Fruit fly (Drosophila melanogaster) whole organism, embryonic: Measurements from ENCODE around the gene Zif.

Experiments
- ATbp ChIP-seq: fragments of 200-800 bp; sonication (Bioruptor generic); optimal IDR thresholded peaks from 2 replicates; lab custom pipeline; 2017; ENCODE audit warnings: missing biosample characterization, mild to moderate bottlenecking, missing genetic modification characterization, missing genetic modification reagents
- Blimp-1 ChIP-seq: fragments of 200-800 bp; sonication (Bioruptor generic); optimal IDR thresholded peaks from 3 replicates; lab custom pipeline; 2018; ENCODE audit warnings: missing biosample characterization, missing genetic modification characterization, mild to moderate bottlenecking, moderate library complexity, missing genetic modification reagents
- CG11723 ChIP-seq: fragments of 200-800 bp; sonication (Bioruptor generic); optimal IDR thresholded peaks from 2 replicates; lab custom pipeline; 2017; ENCODE audit warnings: missing biosample characterization, mild to moderate bottlenecking, missing genetic modification characterization
- CG12219 ChIP-seq: fragments of 200-800 bp; sonication (Bioruptor generic); optimal IDR thresholded peaks from 3 replicates; lab custom pipeline; 2018; ENCODE audit warnings: missing biosample characterization, mild to moderate bottlenecking, missing genetic modification characterization
- CG12299 ChIP-seq: fragments of 200-800 bp; sonication (Bioruptor generic); optimal IDR thresholded peaks from 2 replicates; lab custom pipeline; 2018; ENCODE audit warnings: missing biosample characterization, mild to moderate bottlenecking, missing genetic modification characterization
- CG13775 ChIP-seq: fragments of 200-800 bp; sonication (Bioruptor generic); optimal IDR thresholded peaks from 3 replicates; lab custom pipeline; 2017; ENCODE audit warnings: missing biosample characterization, mild to moderate bottlenecking, missing genetic modification characterization
- CG14667 ChIP-seq: fragments of 200-800 bp; sonication (Bioruptor generic); IDR thresholded peaks from 2 replicates; pipeline ENCODE4 v1.3.6; 2022; ENCODE audit warnings: missing biosample characterization, missing genetic modification characterization
- CG1602 ChIP-seq: fragments of 200-800 bp; sonication (Bioruptor generic); optimal IDR thresholded peaks from 3 replicates; lab custom pipeline; 2016; ENCODE audit warnings: missing biosample characterization, missing genetic modification characterization
- CG17385 ChIP-seq: fragments of 200-800 bp; sonication (Bioruptor generic); optimal IDR thresholded peaks from 3 replicates; lab custom pipeline; 2018; ENCODE audit warnings: missing biosample characterization, mild to moderate bottlenecking, missing genetic modification characterization
- CG17802 ChIP-seq: fragments of 200-800 bp; sonication (Bioruptor generic); optimal IDR thresholded peaks from 2 replicates; lab custom pipeline; 2018; ENCODE audit warnings: missing biosample characterization, mild to moderate bottlenecking, missing genetic modification characterization, moderate library complexity
- CG17829 ChIP-seq: fragments of 200-800 bp; optimal IDR thresholded peaks from 2 replicates; lab custom pipeline; 2019; ENCODE audit warnings: missing biosample characterization, mild to moderate bottlenecking, missing genetic modification characterization, moderate library complexity
- CG4404 ChIP-seq: fragments of 200-800 bp; sonication (Bioruptor generic); IDR thresholded peaks from 2 replicates; pipeline ENCODE4 v1.3.6; 2022; ENCODE audit warnings: missing biosample characterization, missing genetic modification characterization
- CG4854 ChIP-seq: fragments of 200-800 bp; sonication (Bioruptor generic); optimal IDR thresholded peaks from 2 replicates; lab custom pipeline; 2016; ENCODE audit warnings: missing biosample characterization, missing genetic modification characterization, inconsistent platforms
- CG6272 ChIP-seq: fragments of 200-800 bp; sonication (Bioruptor generic); IDR thresholded peaks from 2 replicates; pipeline ENCODE4 v1.3.6; 2022; ENCODE audit warnings: missing biosample characterization, missing genetic modification characterization
- CG8944 ChIP-seq: fragments of 200-800 bp; sonication (Bioruptor generic); optimal IDR thresholded peaks from 3 replicates; lab custom pipeline; 2016; ENCODE audit warnings: missing biosample characterization, missing genetic modification characterization
- CG9797 ChIP-seq: fragments of 200-800 bp; sonication (Bioruptor generic); optimal IDR thresholded peaks from 3 replicates; lab custom pipeline; 2018; ENCODE audit warnings: missing biosample characterization, mild to moderate bottlenecking, missing genetic modification characterization
- Doc2 ChIP-seq: fragments of 200-800 bp; sonication (Bioruptor generic); IDR thresholded peaks from 2 replicates; pipeline ENCODE4 v1.3.6; 2022; ENCODE audit warnings: missing biosample characterization, missing genetic modification characterization
- Hey ChIP-seq: fragments of 200-800 bp; sonication (Bioruptor generic); optimal IDR thresholded peaks from 3 replicates; lab custom pipeline; 2018; ENCODE audit warnings: missing biosample characterization, mild to moderate bottlenecking, missing genetic modification characterization
- HmgD ChIP-seq: fragments of 200-800 bp; sonication (Bioruptor generic); optimal IDR thresholded peaks from 3 replicates; lab custom pipeline; 2016; ENCODE audit warnings: missing biosample characterization, missing genetic modification characterization
- Hr51 ChIP-seq, 2 experiments: fragments of 200-800 bp; sonication (Bioruptor generic); optimal IDR thresholded peaks; 2 replicates in 1 of 2; 3 replicates in 1 of 2; lab custom pipeline; 2016 to 2018; ENCODE audit warnings: missing biosample characterization in 2 of 2, missing genetic modification characterization in 2 of 2, mild to moderate bottlenecking in 1 of 2, moderate library complexity in 1 of 2
- Jarid2 ChIP-seq: fragments of 200-800 bp; sonication (Bioruptor generic); optimal IDR thresholded peaks from 3 replicates; lab custom pipeline; 2017; ENCODE audit warnings: mild to moderate bottlenecking, missing biosample characterization, missing genetic modification reagents, missing genetic modification characterization
- Lpt ChIP-seq: fragments of >200 bp; optimal IDR thresholded peaks from 2 replicates; lab custom pipeline; 2018; ENCODE audit warnings: missing biosample characterization, missing genetic modification characterization
- Max ChIP-seq: fragments of 200-800 bp; sonication (Bioruptor generic); optimal IDR thresholded peaks from 2 replicates; lab custom pipeline; 2016; ENCODE audit warnings: missing biosample characterization, mild to moderate bottlenecking, missing genetic modification characterization
- aop ChIP-seq: fragments of 200-800 bp; sonication (Bioruptor generic); IDR thresholded peaks from 2 replicates; pipeline ENCODE4 v1.3.6; 2022; ENCODE audit warnings: missing biosample characterization, missing genetic modification characterization
- bbx ChIP-seq: fragments of 200-800 bp; sonication (Bioruptor generic); IDR thresholded peaks from 2 replicates; pipeline ENCODE4 v1.3.6; 2022; ENCODE audit warnings: missing biosample characterization, missing genetic modification characterization; ENCODE audit not compliant: partially characterized antibody
- bcd ChIP-seq: fragments of 200-800 bp; sonication (Bioruptor generic); optimal IDR thresholded peaks from 2 replicates; lab custom pipeline; 2017; ENCODE audit warnings: missing biosample characterization, mild to moderate bottlenecking, missing genetic modification characterization
- cad ChIP-seq: fragments of >200 bp; optimal IDR thresholded peaks from 2 replicates; lab custom pipeline; 2017; ENCODE audit warnings: missing biosample characterization, missing genetic modification characterization
- cg ChIP-seq: fragments of 200-800 bp; sonication (Bioruptor generic); optimal IDR thresholded peaks from 3 replicates; lab custom pipeline; 2019; ENCODE audit warnings: missing biosample characterization, mild to moderate bottlenecking, missing genetic modification characterization, moderate library complexity
- chif ChIP-seq, 2 experiments: fragments of 200-800 bp; sonication (Bioruptor generic); optimal IDR thresholded peaks; 3 replicates each; lab custom pipeline; 2016; ENCODE audit warnings: missing biosample characterization in 2 of 2, missing genetic modification characterization in 2 of 2
- cwo ChIP-seq: fragments of 200-800 bp; sonication (Bioruptor generic); optimal IDR thresholded peaks from 3 replicates; lab custom pipeline; 2017; ENCODE audit warnings: missing biosample characterization, missing genetic modification characterization, mild to moderate bottlenecking, moderate library complexity, missing genetic modification reagents
- dmrt11E ChIP-seq: fragments of 200-800 bp; sonication (Bioruptor generic); optimal IDR thresholded peaks from 3 replicates; lab custom pipeline; 2018; ENCODE audit warnings: missing biosample characterization, mild to moderate bottlenecking, missing genetic modification characterization, moderate library complexity
- fd3F ChIP-seq: fragments of 200-800 bp; sonication (Bioruptor generic); optimal IDR thresholded peaks from 2 replicates; lab custom pipeline; 2018; ENCODE audit warnings: missing biosample characterization, mild to moderate bottlenecking, missing genetic modification characterization, moderate library complexity
- gcm ChIP-seq: fragments of 200-800 bp; sonication (Bioruptor generic); optimal IDR thresholded peaks from 2 replicates; lab custom pipeline; 2019; ENCODE audit warnings: missing biosample characterization, mild to moderate bottlenecking, missing genetic modification characterization, moderate library complexity
- gem ChIP-seq: fragments of 200-800 bp; sonication (Bioruptor generic); optimal IDR thresholded peaks from 2 replicates; lab custom pipeline; 2019; ENCODE audit warnings: missing biosample characterization, mild to moderate bottlenecking, missing genetic modification characterization, moderate library complexity
- hth ChIP-seq: fragments of >200 bp; optimal IDR thresholded peaks from 2 replicates; lab custom pipeline; 2017; ENCODE audit warnings: inconsistent platforms
- insv ChIP-seq, 2 experiments: fragments of 200-800 bp; sonication (Bioruptor generic); optimal IDR thresholded peaks; 3 replicates each; lab custom pipeline; 2016 to 2018; ENCODE audit warnings: missing biosample characterization in 2 of 2, missing genetic modification characterization in 2 of 2
- knrl ChIP-seq: fragments of 200-800 bp; sonication (Bioruptor generic); IDR thresholded peaks from 3 replicates; pipeline ENCODE4 v1.3.6; 2022; ENCODE audit warnings: missing biosample characterization, missing genetic modification characterization; ENCODE audit not compliant: partially characterized antibody
- lilli ChIP-seq: fragments of 200-800 bp; sonication (Bioruptor generic); optimal IDR thresholded peaks from 3 replicates; lab custom pipeline; 2016; ENCODE audit warnings: missing biosample characterization, missing genetic modification characterization
- oc ChIP-seq: fragments of 200-800 bp; sonication (Bioruptor generic); optimal IDR thresholded peaks from 2 replicates; lab custom pipeline; 2018; ENCODE audit warnings: missing biosample characterization, mild to moderate bottlenecking, missing genetic modification characterization, moderate library complexity
- onecut ChIP-seq: fragments of 200-800 bp; sonication (Bioruptor generic); IDR thresholded peaks from 2 replicates; pipeline ENCODE4 v1.3.6; 2022; ENCODE audit warnings: missing biosample characterization, missing genetic modification characterization
- pan ChIP-seq, 4 experiments: fragments of >200 bp in 3 of 4; fragments of 200-800 bp in 1 of 4; sonication (Bioruptor generic) in 1 of 4; optimal IDR thresholded peaks in 3 of 4; IDR thresholded peaks in 1 of 4; 2 replicates each; pipeline versions ENCODE4 v1.3.6 to Lab custom; 2017 to 2022; ENCODE audit warnings: missing biosample characterization in 2 of 4, missing genetic modification characterization in 2 of 4, mixed read lengths in 1 of 4
- ranshi ChIP-seq: fragments of 200-800 bp; sonication (Bioruptor generic); IDR thresholded peaks from 2 replicates; pipeline ENCODE4 v1.3.6; 2022; ENCODE audit warnings: missing biosample characterization, missing genetic modification characterization
- schlank ChIP-seq: fragments of 200-800 bp; sonication (Bioruptor generic); optimal IDR thresholded peaks from 2 replicates; lab custom pipeline; 2018; ENCODE audit warnings: missing biosample characterization, mild to moderate bottlenecking, missing genetic modification characterization
- so ChIP-seq: fragments of 200-800 bp; sonication (Bioruptor generic); IDR thresholded peaks from 3 replicates; pipeline ENCODE4 v1.3.6; 2022; ENCODE audit warnings: missing biosample characterization, missing genetic modification characterization
- sob ChIP-seq: fragments of 200-800 bp; sonication (Bioruptor generic); IDR thresholded peaks from 2 replicates; pipeline ENCODE4 v1.3.6; 2022; ENCODE audit warnings: missing biosample characterization, missing genetic modification characterization
- sqz ChIP-seq: fragments of 200-800 bp; sonication (Bioruptor generic); optimal IDR thresholded peaks from 3 replicates; lab custom pipeline; 2018; ENCODE audit warnings: missing biosample characterization, mild to moderate bottlenecking, missing genetic modification characterization
- stc ChIP-seq: fragments of 200-800 bp; sonication (Bioruptor generic); IDR thresholded peaks from 2 replicates; pipeline ENCODE4 v1.3.6; 2022; ENCODE audit warnings: missing biosample characterization, missing genetic modification characterization
- tll ChIP-seq, 2 experiments: fragments of 200-800 bp in 1 of 2; fragments of >200 bp in 1 of 2; sonication (Bioruptor generic) in 1 of 2; optimal IDR thresholded peaks; 2 replicates each; lab custom pipeline; 2017 to 2019; ENCODE audit warnings: missing biosample characterization in 2 of 2, missing genetic modification characterization in 2 of 2, mild to moderate bottlenecking in 1 of 2, moderate library complexity in 1 of 2
- trem ChIP-seq: fragments of 200-800 bp; optimal IDR thresholded peaks from 3 replicates; lab custom pipeline; 2019; ENCODE audit warnings: missing biosample characterization, mild to moderate bottlenecking, missing genetic modification characterization, moderate library complexity
- vvl ChIP-seq: fragments of 200-800 bp; sonication (Bioruptor generic); IDR thresholded peaks from 2 replicates; pipeline ENCODE4 v1.3.6; 2022; ENCODE audit warnings: missing biosample characterization, missing genetic modification characterization

Zif gene

DNA sequence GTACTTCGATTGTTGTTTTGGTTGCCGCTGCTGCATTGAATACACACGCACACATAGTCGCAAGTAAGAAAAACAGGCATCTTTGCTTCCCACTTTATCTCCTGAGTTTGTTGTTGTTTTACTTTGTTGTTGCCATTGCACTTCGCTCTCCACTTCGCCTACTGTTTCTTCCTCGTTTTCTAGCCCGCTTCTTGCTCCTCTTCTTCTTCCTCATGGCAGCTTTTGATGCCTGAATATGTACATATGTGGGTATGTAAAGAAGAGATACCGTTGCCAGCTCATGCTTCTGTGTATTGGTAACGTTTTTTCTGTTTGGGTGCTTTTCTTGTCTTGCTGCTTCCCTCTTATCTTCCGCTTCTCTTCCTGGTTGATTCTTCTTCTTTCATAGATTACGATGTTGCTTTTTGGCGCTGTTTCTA is 47.7 kb upstream of the Zif start (continued):
- TF ChIP-seq stc = no peak
- no peak for TF ChIP-seq CG4854 (GFP tag; lab: Kevin White, UChicago)
- TF ChIP-seq CG17829 (tag; lab: Kevin White, UChicago) = no peak
- no peak for TF ChIP-seq Hr51 (GFP tag; optimal IDR thresholded peaks at IDR 0.05; lab: Kevin White, UChicago)
- no peak for TF ChIP-seq hth (lab: Kevin White, UChicago)
- no peak for TF ChIP-seq fd3F (GFP tag; lab: Kevin White, UChicago)
- TF ChIP-seq knrl = no peak
- TF ChIP-seq tll (GFP tag; optimal IDR thresholded peaks at IDR 0.05; lab: Kevin White, UChicago) = no peak
- no peak; the same call in 1 of the 2 replicates for TF ChIP-seq vvl (GFP tag; lab: Robert Waterston, UW)
- no peak for TF ChIP-seq CG1602 (GFP tag; lab: Kevin White, UChicago)
- TF ChIP-seq cg (GFP tag; lab: Kevin White, UChicago) = peak; percentile 66
- peak; percentile 48 for TF ChIP-seq oc (tag; lab: Kevin White, UChicago)
- TF ChIP-seq HmgD (GFP tag; lab: Kevin White, UChicago) = no peak
- TF ChIP-seq CG12299 (tag; lab: Kevin White, UChicago) = no peak
- TF ChIP-seq CG17802 (tag; lab: Kevin White, UChicago) = no peak
- TF ChIP-seq trem = no peak
- TF ChIP-seq CG12219 (GFP tag; lab: Kevin White, UChicago) = peak; percentile 16
- TF ChIP-seq sob (GFP tag; lab: Robert Waterston, UW) = peak; percentile 16; the same call in 1 of the 2 replicates
- TF ChIP-seq schlank = no peak
- TF ChIP-seq CG11723 = no peak
- no peak for TF ChIP-seq aop
- TF ChIP-seq CG14667 (GFP tag; lab: Robert Waterston, UW) = no peak
- no peak for TF ChIP-seq Jarid2 (GFP tag; lab: Kevin White, UChicago)
- TF ChIP-seq CG4404 (GFP tag; lab: Robert Waterston, UW) = no peak
- TF ChIP-seq Lpt (GFP tag; lab: Kevin White, UChicago) = no peak
- TF ChIP-seq Hey (tag; lab: Kevin White, UChicago) = no peak
- no peak for TF ChIP-seq ranshi (GFP tag; lab: Robert Waterston, UW)
- TF ChIP-seq CG9797 (GFP tag; lab: Kevin White, UChicago) = no peak
- no peak for TF ChIP-seq ATbp (GFP tag; lab: Kevin White, UChicago)
- no peak for TF ChIP-seq bbx (GFP tag; lab: Robert Waterston, UW)
- no peak for TF ChIP-seq cwo (GFP tag; lab: Kevin White, UChicago)
- no peak for TF ChIP-seq CG6272 (GFP tag; lab: Robert Waterston, UW)
- no peak for TF ChIP-seq dmrt11E (tag; lab: Kevin White, UChicago)
- TF ChIP-seq Max (GFP tag; lab: Kevin White, UChicago) = no peak
- peak; percentile 54 for TF ChIP-seq sqz (GFP tag; lab: Kevin White, UChicago)
- TF ChIP-seq CG13775 (GFP tag; lab: Kevin White, UChicago) = no peak
- TF ChIP-seq gcm = peak; percentile 63
- no peak for TF ChIP-seq pan (optimal IDR thresholded peaks at IDR 0.05; lab: Kevin White, UChicago)
- TF ChIP-seq pan (GFP tag; optimal IDR thresholded peaks at IDR 0.05 in 1 of 2, IDR thresholded peaks at IDR 0.05 in 1 of 2) = no peak
- no peak for TF ChIP-seq so
- TF ChIP-seq chif (GFP tag; optimal IDR thresholded peaks at IDR 0.05; lab: Kevin White, UChicago) = no peak
- TF ChIP-seq CG8944 (GFP tag; lab: Kevin White, UChicago) = no peak
- TF ChIP-seq CG17385 = peak; percentile 89
- no peak for TF ChIP-seq Doc2 (GFP tag; lab: Robert Waterston, UW)
- no peak for TF ChIP-seq gem (tag; lab: Kevin White, UChicago)
- TF ChIP-seq cad = no peak
- TF ChIP-seq onecut (GFP tag; lab: Robert Waterston, UW) = peak; percentile 8; the same call in 1 of the 2 replicates
- no peak for TF ChIP-seq bcd
- TF ChIP-seq Blimp-1 (GFP tag; lab: Kevin White, UChicago) = peak; percentile 19
- no peak for TF ChIP-seq insv (GFP tag; optimal IDR thresholded peaks at IDR 0.05; lab: Kevin White, UChicago)
- TF ChIP-seq lilli (GFP tag; lab: Kevin White, UChicago) = no peak
